Worm (Caenorhabditis elegans): ENCODE data around the gene snpc-3.4.

- no peak for TF ChIP-seq ets-7 (tag; optimal IDR thresholded peaks at IDR 0.05)
- no peak for TF ChIP-seq hmg-4 (GFP tag; optimal IDR thresholded peaks at IDR 0.05)
- no peak for TF ChIP-seq F13C5.2 (tag; optimal IDR thresholded peaks at IDR 0.05)
- no peak for TF ChIP-seq tbx-11 (GFP tag; IDR thresholded peaks at IDR 0.05)
- TF ChIP-seq B0310.2 (tag; optimal IDR thresholded peaks at IDR 0.05) = no peak
- TF ChIP-seq flt-1 (GFP tag; IDR thresholded peaks at IDR 0.05) = no peak
- no peak for TF ChIP-seq ama-1 (optimal IDR thresholded peaks at IDR 0.05)
- no peak for TF ChIP-seq aly-1 (tag; optimal IDR thresholded peaks at IDR 0.05)
- TF ChIP-seq ceh-13 (GFP tag; optimal IDR thresholded peaks at IDR 0.05) = no peak
- no peak for TF ChIP-seq sea-1 (GFP tag; conservative IDR thresholded peaks at IDR 0.05)
- TF ChIP-seq ceh-36 (tag; optimal IDR thresholded peaks at IDR 0.05) = no peak
These were observed 17.5 kb downstream of the snpc-3.4 start for ce11 chrIII:4037332-4037731.

Measured in whole organism, early embryonic.